Worm (Caenorhabditis elegans): ENCODE measurements around the gene fbxa-182.

DNA sequence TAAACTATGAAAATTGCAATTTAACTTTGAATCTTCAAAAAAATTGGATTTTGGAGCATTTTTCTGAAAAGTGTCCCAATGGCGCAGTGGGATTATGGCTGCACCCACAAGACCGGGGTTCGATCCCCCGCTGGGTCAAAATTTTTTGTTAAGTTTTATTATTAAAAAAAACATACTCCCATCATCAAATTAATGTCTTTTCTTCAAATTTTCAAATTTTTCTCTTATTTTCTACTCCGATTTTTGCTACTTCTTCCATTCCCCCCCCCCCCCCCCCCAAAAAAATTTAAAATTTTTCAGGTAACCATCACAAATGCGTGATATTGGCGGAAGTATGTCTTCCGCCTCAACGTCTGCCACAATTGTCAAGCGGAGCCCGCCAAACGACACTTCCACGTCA, 30.4 kb upstream of the fbxa-182 start, which contains the start of gene vab-19:
- TF ChIP-seq unc-130 (GFP tag; optimal IDR thresholded peaks at IDR 0.05) (no peak), lin-1 (GFP tag; IDR thresholded peaks at IDR 0.05) (no peak), ZK546.5 (tag; optimal IDR thresholded peaks at IDR 0.05) (no peak), pha-4 (GFP tag; IDR thresholded peaks at IDR 0.05) (no peak), pha-4 (tag; optimal IDR thresholded peaks at IDR 0.05) (no peak), lin-29 (GFP tag; IDR thresholded peaks at IDR 0.05) (no peak), ama-1 (optimal IDR thresholded peaks at IDR 0.05) (no peak), Y105C5A.15 (GFP tag; IDR thresholded peaks at IDR 0.05) (no peak)
